Fruit fly (Drosophila melanogaster): ENCODE results near the gene CG4730.

- TF ChIP-seq lola (GFP tag; optimal IDR thresholded peaks at IDR 0.05) (no peak), psq (GFP tag; optimal IDR thresholded peaks at IDR 0.05) (no peak), Abd-B (GFP tag; optimal IDR thresholded peaks at IDR 0.05) (no peak), CG32264 (GFP tag; optimal IDR thresholded peaks at IDR 0.05) (no peak), fru (GFP tag; optimal IDR thresholded peaks at IDR 0.05) (no peak), dsf (GFP tag; optimal IDR thresholded peaks at IDR 0.05; ENCODE audit: borderline replicate concordance) (no peak), sage (GFP tag; optimal IDR thresholded peaks at IDR 0.05) (no peak), pan (optimal IDR thresholded peaks at IDR 0.05) (no peak), usp (GFP tag; optimal IDR thresholded peaks at IDR 0.05) (no peak), HLH106 (tag; optimal IDR thresholded peaks at IDR 0.05) (no peak)
Measured at dm6 chr3R:25720024-25720574, 41.6 kb upstream of the CG4730 start.
